Worm (Caenorhabditis elegans): ENCODE data around the gene nhr-243.

ce11 chrV:18846480-18846879, 53.9 kb downstream of the nhr-243 start, which contains the start of gene nhr-230:
- TF ChIP-seq skn-1 (tag; optimal IDR thresholded peaks at IDR 0.05) (no peak), unc-39 (tag; optimal IDR thresholded peaks at IDR 0.05) (no peak), nhr-11 (tag; optimal IDR thresholded peaks at IDR 0.05) (no peak), ztf-11 (tag; optimal IDR thresholded peaks at IDR 0.05) (no peak), zag-1 (tag; optimal IDR thresholded peaks at IDR 0.05) (no peak), daf-12 (tag; optimal IDR thresholded peaks at IDR 0.05) (no peak), hif-1 (tag; optimal IDR thresholded peaks at IDR 0.05) (no peak), nhr-42 (GFP tag; IDR thresholded peaks at IDR 0.05) (no peak), Y48G9A.11 (GFP tag; IDR thresholded peaks at IDR 0.05) (no peak), zfp-2 (tag; optimal IDR thresholded peaks at IDR 0.05) (no peak), aly-2 (tag; optimal IDR thresholded peaks at IDR 0.05) (no peak), hmg-1.1 (GFP tag; IDR thresholded peaks at IDR 0.05) (no peak), ama-1 (optimal IDR thresholded peaks at IDR 0.05) (no peak), ceh-82 (tag; optimal IDR thresholded peaks at IDR 0.05) (no peak)

Data from whole organism, L4 larva.